Worm (Caenorhabditis elegans): ENCODE measurements around the gene F31B12.4.

F31B12.4 gene

DNA sequence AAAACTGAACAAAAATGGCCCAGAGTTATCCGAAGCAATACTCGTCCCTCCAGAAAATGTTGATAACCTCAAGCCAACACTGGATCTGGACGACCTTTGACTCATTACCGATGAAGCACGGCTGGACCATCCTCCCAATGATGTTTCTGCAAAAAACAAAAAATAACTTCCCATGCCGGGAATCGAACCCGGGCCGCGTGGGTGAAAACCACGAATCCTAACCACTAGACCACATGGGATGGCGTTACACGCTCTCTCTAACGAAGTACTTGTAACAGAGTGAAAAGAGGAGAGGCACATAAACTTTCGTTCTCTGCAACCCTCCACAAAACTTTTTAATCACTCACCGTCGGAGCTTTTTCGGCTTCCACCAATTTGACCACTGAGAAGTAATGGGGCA lies 16.6 kb downstream of the F31B12.4 start (continued):
- TF ChIP-seq gei-17 (GFP tag; optimal IDR thresholded peaks at IDR 0.05) (peak; percentile 64), B0019.2 (GFP tag; conservative IDR thresholded peaks at IDR 0.05) (0 out of 2 replicates have a peak, but pooled peaks have one; percentile 23), nhr-27 (tag; optimal IDR thresholded peaks at IDR 0.05) (no peak), F37B4.10 (GFP tag; IDR thresholded peaks at IDR 0.05) (no peak), T07F8.4 (tag; optimal IDR thresholded peaks at IDR 0.05) (peak; percentile 37), Y53G8AR.9 (GFP tag; conservative IDR thresholded peaks at IDR 0.05) (0 out of 2 replicates have a peak, but pooled peaks have one; percentile 67), bed-2 (GFP tag; IDR thresholded peaks at IDR 0.05) (no peak), F39B2.1 (GFP tag; IDR thresholded peaks at IDR 0.05) (no peak), F57A8.1 (GFP tag; optimal IDR thresholded peaks at IDR 0.05) (no peak), hrde-1 (tag; optimal IDR thresholded peaks at IDR 0.05; ENCODE audit: borderline replicate concordance) (peak; percentile 8), lin-35 (GFP tag; optimal IDR thresholded peaks at IDR 0.05) (no peak), B0035.1 (tag; optimal IDR thresholded peaks at IDR 0.05) (peak; percentile 14), egl-18 (GFP tag; IDR thresholded peaks at IDR 0.05) (no peak), sea-2 (GFP tag; IDR thresholded peaks at IDR 0.05) (no peak), hmg-1.2 (GFP tag; IDR thresholded peaks at IDR 0.05) (peak; percentile 76), nfya-1 (tag; optimal IDR thresholded peaks at IDR 0.05; ENCODE audit: borderline replicate concordance, insufficient read depth) (no peak), ekl-4 (GFP tag; IDR thresholded peaks at IDR 0.05) (peak; percentile 63), ztf-25 (GFP tag; IDR thresholded peaks at IDR 0.05) (peak; percentile 83; the same call in 1 of the 2 replicates), attf-3 (GFP tag; conservative IDR thresholded peaks at IDR 0.05) (no peak), sptf-2 (GFP tag; optimal IDR thresholded peaks at IDR 0.05) (no peak), T26A5.8 (tag; optimal IDR thresholded peaks at IDR 0.05) (no peak), C06A6.2 (GFP tag; conservative IDR thresholded peaks at IDR 0.05) (0 out of 2 replicates have a peak, but pooled peaks have one; percentile 45), dpl-1 (GFP tag; optimal IDR thresholded peaks at IDR 0.05) (no peak), snpc-1.3 (tag; optimal IDR thresholded peaks at IDR 0.05; ENCODE audit: insufficient read depth) (no peak), B0336.3 (GFP tag; IDR thresholded peaks at IDR 0.05) (no peak; the same call in 1 of the 2 replicates), let-526 (GFP tag; IDR thresholded peaks at IDR 0.05) (0 out of 2 replicates have a peak, but pooled peaks have one; percentile 34), F22D6.2 (tag; optimal IDR thresholded peaks at IDR 0.05) (no peak), tbx-9 (tag; optimal IDR thresholded peaks at IDR 0.05; ENCODE audit: borderline replicate concordance) (no peak), sdz-38 (tag; optimal IDR thresholded peaks at IDR 0.05) (no peak), pha-4 (tag; optimal IDR thresholded peaks at IDR 0.05) (no peak), nfyb-1 (GFP tag; IDR thresholded peaks at IDR 0.05) (peak; percentile 87), ceh-100 (GFP tag; IDR thresholded peaks at IDR 0.05) (no peak), lin-40 (tag; optimal IDR thresholded peaks at IDR 0.05) (no peak), lin-54 (GFP tag; optimal IDR thresholded peaks at IDR 0.05) (no peak), rpc-1 (optimal IDR thresholded peaks at IDR 0.05) (peak; percentile 86), rpc-1 (tag; optimal IDR thresholded peaks at IDR 0.05) (peak; percentile 90), ama-1 (optimal IDR thresholded peaks at IDR 0.05) (no peak), ama-1 (GFP tag; optimal IDR thresholded peaks at IDR 0.05) (peak; percentile 40 to 91), atf-7 (tag; optimal IDR thresholded peaks at IDR 0.05) (peak; percentile 29), hsf-1 (GFP tag; IDR thresholded peaks at IDR 0.05) (no peak), ceh-58 (GFP tag; IDR thresholded peaks at IDR 0.05) (no peak), die-1 (tag; optimal IDR thresholded peaks at IDR 0.05) (peak; percentile 84), nhr-90 (tag; optimal IDR thresholded peaks at IDR 0.05) (peak; percentile 77), snpc-3.4 (tag; optimal IDR thresholded peaks at IDR 0.05) (peak; percentile 70), mcd-1 (GFP tag; IDR thresholded peaks at IDR 0.05) (peak; percentile 66; the same call in 1 of the 2 replicates), ztf-22 (GFP tag; optimal IDR thresholded peaks at IDR 0.05) (no peak), cebp-1 (GFP tag; IDR thresholded peaks at IDR 0.05) (no peak; the same call in 1 of the 2 replicates), cebp-1 (tag; optimal IDR thresholded peaks at IDR 0.05) (no peak), zim-3 (tag; optimal IDR thresholded peaks at IDR 0.05) (peak; percentile 10)
